Fruit fly (Drosophila melanogaster) whole organism, embryonic: Measurements from ENCODE around the gene CG34409.

Source experiments
- Adf1 ChIP-seq: fragments of 200-800 bp; sonication (Bioruptor generic); IDR thresholded peaks from 2 replicates; pipeline ENCODE4 v1.3.6; 2022; ENCODE audit warnings: missing biosample characterization, missing genetic modification characterization
- Awh ChIP-seq: fragments of 200-800 bp; sonication (Bioruptor generic); IDR thresholded peaks from 2 replicates; pipeline ENCODE4, ENCODE4 v1.3.6; 2022; ENCODE audit warnings: missing biosample characterization, missing genetic modification characterization
- CG12104 ChIP-seq: fragments of 200-800 bp; sonication (Bioruptor generic); optimal IDR thresholded peaks from 3 replicates; lab custom pipeline; 2016; ENCODE audit warnings: missing biosample characterization, missing genetic modification characterization
- CG12942 ChIP-seq: fragments of 200-800 bp; sonication (Bioruptor generic); optimal IDR thresholded peaks from 3 replicates; lab custom pipeline; 2016; ENCODE audit warnings: missing biosample characterization, missing genetic modification characterization
- CG14710 ChIP-seq: fragments of 200-800 bp; sonication (Bioruptor generic); optimal IDR thresholded peaks from 3 replicates; lab custom pipeline; 2019; ENCODE audit warnings: missing biosample characterization, mild to moderate bottlenecking, missing genetic modification characterization, moderate library complexity
- CG17829 ChIP-seq: fragments of 200-800 bp; optimal IDR thresholded peaks from 2 replicates; lab custom pipeline; 2019; ENCODE audit warnings: missing biosample characterization, mild to moderate bottlenecking, missing genetic modification characterization, moderate library complexity
- CG2129 ChIP-seq: fragments of 200-800 bp; sonication (Bioruptor generic); IDR thresholded peaks from 2 replicates; pipeline ENCODE4 v1.3.6; 2022; ENCODE audit warnings: missing biosample characterization, missing genetic modification characterization; ENCODE audit not compliant: partially characterized antibody
- CG3838 ChIP-seq: fragments of 200-800 bp; sonication (Bioruptor generic); optimal IDR thresholded peaks from 3 replicates; lab custom pipeline; 2016; ENCODE audit warnings: missing biosample characterization, missing genetic modification characterization
- CG3995 ChIP-seq: fragments of 200-800 bp; sonication (Bioruptor generic); optimal IDR thresholded peaks from 3 replicates; lab custom pipeline; 2016; ENCODE audit warnings: missing biosample characterization, missing genetic modification characterization
- CG4617 ChIP-seq: fragments of 200-800 bp; sonication (Bioruptor generic); optimal IDR thresholded peaks from 3 replicates; lab custom pipeline; 2016; ENCODE audit warnings: missing biosample characterization, missing genetic modification characterization, borderline replicate concordance
- CG5180 ChIP-seq: fragments of 200-800 bp; sonication (Bioruptor generic); optimal IDR thresholded peaks from 3 replicates; lab custom pipeline; 2017; ENCODE audit warnings: missing biosample characterization, missing genetic modification characterization, mild to moderate bottlenecking, moderate library complexity, missing genetic modification reagents
- CG7963 ChIP-seq: fragments of 200-800 bp; sonication (Bioruptor generic); IDR thresholded peaks from 3 replicates; pipeline ENCODE4 v1.3.6; 2022; ENCODE audit warnings: missing biosample characterization, missing genetic modification characterization; ENCODE audit not compliant: partially characterized antibody
- CG8944 ChIP-seq: fragments of 200-800 bp; sonication (Bioruptor generic); optimal IDR thresholded peaks from 3 replicates; lab custom pipeline; 2016; ENCODE audit warnings: missing biosample characterization, missing genetic modification characterization
- CG9817 ChIP-seq: fragments of 200-800 bp; sonication (Bioruptor generic); optimal IDR thresholded peaks from 2 replicates; lab custom pipeline; 2018; ENCODE audit warnings: missing biosample characterization, mild to moderate bottlenecking, missing genetic modification characterization, moderate library complexity
- Camta ChIP-seq: fragments of 200-800 bp; sonication (Bioruptor generic); optimal IDR thresholded peaks from 2 replicates; lab custom pipeline; 2016; ENCODE audit warnings: missing biosample characterization, missing genetic modification characterization
- Dfd ChIP-seq, 2 experiments: fragments of >200 bp; optimal IDR thresholded peaks; 2 replicates each; lab custom pipeline; 2017; ENCODE audit warnings: missing biosample characterization in 2 of 2, missing genetic modification characterization in 2 of 2
- Doc3 ChIP-seq: fragments of 200-800 bp; sonication (Bioruptor generic); IDR thresholded peaks from 3 replicates; pipeline ENCODE4 v1.3.6; 2022; ENCODE audit warnings: missing biosample characterization, missing genetic modification characterization; ENCODE audit not compliant: partially characterized antibody
- Fer1 ChIP-seq: fragments of 200-800 bp; sonication (Bioruptor generic); optimal IDR thresholded peaks from 2 replicates; lab custom pipeline; 2017; ENCODE audit warnings: missing biosample characterization, mild to moderate bottlenecking, missing genetic modification characterization
- HLHmδ ChIP-seq: fragments of 200-800 bp; sonication (Bioruptor generic); optimal IDR thresholded peaks from 2 replicates; lab custom pipeline; 2018; ENCODE audit warnings: missing biosample characterization, mild to moderate bottlenecking, missing genetic modification characterization, moderate library complexity
- HmgZ ChIP-seq: fragments of 200-800 bp; sonication (Bioruptor generic); optimal IDR thresholded peaks from 2 replicates; lab custom pipeline; 2018; ENCODE audit warnings: missing biosample characterization, mild to moderate bottlenecking, missing genetic modification characterization
- Lhr ChIP-seq: fragments of 200-800 bp; sonication (Bioruptor generic); optimal IDR thresholded peaks from 3 replicates; lab custom pipeline; 2017; ENCODE audit warnings: mild to moderate bottlenecking, missing biosample characterization, missing genetic modification reagents, missing genetic modification characterization
- MESR4 ChIP-seq: fragments of 200-800 bp; sonication (Bioruptor generic); optimal IDR thresholded peaks from 2 replicates; lab custom pipeline; 2018; ENCODE audit warnings: missing biosample characterization, mild to moderate bottlenecking, missing genetic modification characterization, moderate library complexity
- Mes4 ChIP-seq: fragments of 200-800 bp; sonication (Bioruptor generic); optimal IDR thresholded peaks from 2 replicates; lab custom pipeline; 2016; ENCODE audit warnings: missing biosample characterization, missing genetic modification characterization
- Mrtf ChIP-seq: fragments of 200-800 bp; sonication (Bioruptor generic); IDR thresholded peaks from 3 replicates; pipeline ENCODE4 v1.3.6; 2022; ENCODE audit warnings: missing biosample characterization, missing genetic modification characterization
- Pdp1 ChIP-seq, 2 experiments: fragments of 200-800 bp; sonication (Bioruptor generic); optimal IDR thresholded peaks; 3 replicates each; lab custom pipeline; 2016; ENCODE audit warnings: missing biosample characterization in 2 of 2, missing genetic modification characterization in 2 of 2, mild to moderate bottlenecking in 1 of 2, moderate library complexity in 1 of 2
- Rfx ChIP-seq: fragments of 200-800 bp; sonication (Bioruptor generic); IDR thresholded peaks from 2 replicates; pipeline ENCODE4 v1.3.6; 2022; ENCODE audit warnings: missing biosample characterization, missing genetic modification characterization
- Sox102F ChIP-seq: fragments of 200-800 bp; sonication (Bioruptor generic); optimal IDR thresholded peaks from 2 replicates; lab custom pipeline; 2018; ENCODE audit warnings: missing biosample characterization, mild to moderate bottlenecking, missing genetic modification characterization, moderate library complexity
- YL-1 ChIP-seq: fragments of 200-800 bp; sonication (Bioruptor generic); optimal IDR thresholded peaks from 3 replicates; lab custom pipeline; 2017; ENCODE audit warnings: missing biosample characterization, mild to moderate bottlenecking, missing genetic modification characterization
- abd-A ChIP-seq: fragments of 200-800 bp; sonication (Bioruptor generic); optimal IDR thresholded peaks from 3 replicates; lab custom pipeline; 2019; ENCODE audit warnings: missing biosample characterization, mild to moderate bottlenecking, missing genetic modification characterization, moderate library complexity
- bbx ChIP-seq: fragments of 200-800 bp; sonication (Bioruptor generic); IDR thresholded peaks from 2 replicates; pipeline ENCODE4 v1.3.6; 2022; ENCODE audit warnings: missing biosample characterization, missing genetic modification characterization; ENCODE audit not compliant: partially characterized antibody
- btn ChIP-seq: fragments of 200-800 bp; sonication (Bioruptor generic); optimal IDR thresholded peaks from 2 replicates; lab custom pipeline; 2016; ENCODE audit warnings: missing biosample characterization, missing genetic modification characterization
- danr ChIP-seq: fragments of 200-800 bp; sonication (Bioruptor generic); IDR thresholded peaks from 2 replicates; pipeline ENCODE4 v1.3.6; 2022; ENCODE audit warnings: missing biosample characterization, missing genetic modification characterization
- emc ChIP-seq: fragments of 200-800 bp; sonication (Bioruptor generic); optimal IDR thresholded peaks from 2 replicates; lab custom pipeline; 2016; ENCODE audit warnings: missing biosample characterization, missing genetic modification characterization
- fru ChIP-seq: fragments of >200 bp; optimal IDR thresholded peaks from 2 replicates; lab custom pipeline; 2017
- gfzf ChIP-seq: fragments of 200-800 bp; sonication (Bioruptor generic); optimal IDR thresholded peaks from 2 replicates; lab custom pipeline; 2016; ENCODE audit warnings: missing biosample characterization, mild to moderate bottlenecking, missing genetic modification characterization, moderate library complexity
- grau ChIP-seq: fragments of 200-800 bp; optimal IDR thresholded peaks from 3 replicates; lab custom pipeline; 2019; ENCODE audit warnings: missing biosample characterization, mild to moderate bottlenecking, missing genetic modification characterization, moderate library complexity
- jing ChIP-seq: fragments of 200-800 bp; sonication (Bioruptor generic); optimal IDR thresholded peaks from 2 replicates; lab custom pipeline; 2018; ENCODE audit warnings: missing biosample characterization, mild to moderate bottlenecking, missing genetic modification characterization
- ken ChIP-seq: fragments of 200-800 bp; sonication (Bioruptor generic); IDR thresholded peaks from 3 replicates; pipeline ENCODE4 v1.3.6; 2022; ENCODE audit warnings: missing biosample characterization, missing genetic modification characterization
- knrl ChIP-seq: fragments of 200-800 bp; sonication (Bioruptor generic); IDR thresholded peaks from 3 replicates; pipeline ENCODE4 v1.3.6; 2022; ENCODE audit warnings: missing biosample characterization, missing genetic modification characterization; ENCODE audit not compliant: partially characterized antibody
- lab ChIP-seq: fragments of 200-800 bp; sonication (Bioruptor generic); optimal IDR thresholded peaks from 3 replicates; lab custom pipeline; 2017; ENCODE audit warnings: missing biosample characterization, missing genetic modification characterization, mild to moderate bottlenecking, moderate library complexity, missing genetic modification reagents
- lilli ChIP-seq: fragments of 200-800 bp; sonication (Bioruptor generic); optimal IDR thresholded peaks from 3 replicates; lab custom pipeline; 2016; ENCODE audit warnings: missing biosample characterization, missing genetic modification characterization
- mirr ChIP-seq: fragments of 200-800 bp; sonication (Bioruptor generic); optimal IDR thresholded peaks from 3 replicates; lab custom pipeline; 2018; ENCODE audit warnings: missing biosample characterization, mild to moderate bottlenecking, missing genetic modification characterization
- nau ChIP-seq: fragments of 200-800 bp; sonication (Bioruptor generic); optimal IDR thresholded peaks from 3 replicates; lab custom pipeline; 2017; ENCODE audit warnings: missing biosample characterization, mild to moderate bottlenecking, missing genetic modification characterization, missing genetic modification reagents
- p53 ChIP-seq: fragments of 200-800 bp; sonication (Bioruptor generic); optimal IDR thresholded peaks from 2 replicates; lab custom pipeline; 2016; ENCODE audit warnings: missing biosample characterization, missing genetic modification characterization
- pfk ChIP-seq: fragments of 200-800 bp; sonication (Bioruptor generic); optimal IDR thresholded peaks from 2 replicates; lab custom pipeline; 2018; ENCODE audit warnings: missing biosample characterization, mild to moderate bottlenecking, missing genetic modification characterization, moderate library complexity
- ro ChIP-seq: fragments of 200-800 bp; sonication (Bioruptor generic); IDR thresholded peaks from 2 replicates; pipeline ENCODE4 v1.3.6; 2022; ENCODE audit warnings: missing biosample characterization, missing genetic modification characterization
- sim ChIP-seq: fragments of 200-800 bp; sonication (Bioruptor generic); IDR thresholded peaks from 2 replicates; pipeline ENCODE4 v1.3.6; 2022; ENCODE audit warnings: missing biosample characterization, missing genetic modification characterization
- tll ChIP-seq, 2 experiments: fragments of 200-800 bp in 1 of 2; fragments of >200 bp in 1 of 2; sonication (Bioruptor generic) in 1 of 2; optimal IDR thresholded peaks; 2 replicates each; lab custom pipeline; 2017 to 2019; ENCODE audit warnings: missing biosample characterization in 2 of 2, missing genetic modification characterization in 2 of 2, mild to moderate bottlenecking in 1 of 2, moderate library complexity in 1 of 2
- wor ChIP-seq: fragments of 200-800 bp; sonication (Bioruptor generic); IDR thresholded peaks from 2 replicates; pipeline ENCODE4 v1.3.6; 2022; ENCODE audit warnings: missing biosample characterization, missing genetic modification characterization

The CG34409 gene

dm6 chr3R:9725121-9725956 is 20.8 kb downstream of the CG34409 start, which contains the start of gene hyd (continued):
- TF ChIP-seq CG2129 (GFP tag; lab: Robert Waterston, UW), result peak; percentile 77
- peak; percentile 13 for TF ChIP-seq Fer1
- no peak for TF ChIP-seq mirr (GFP tag; lab: Kevin White, UChicago)
- no peak for TF ChIP-seq ken
- TF ChIP-seq MESR4, result peak; percentile 92
- no peak for TF ChIP-seq p53 (GFP tag; lab: Kevin White, UChicago)
- TF ChIP-seq CG8944 (GFP tag; lab: Kevin White, UChicago), result no peak
- peak; percentile 54 for TF ChIP-seq Lhr (GFP tag; lab: Kevin White, UChicago)
- no peak for TF ChIP-seq Rfx
- TF ChIP-seq wor (GFP tag; lab: Robert Waterston, UW), result no peak
- TF ChIP-seq pfk (GFP tag; lab: Kevin White, UChicago), result no peak
- TF ChIP-seq CG3838 (GFP tag; lab: Kevin White, UChicago), result no peak
- no peak for TF ChIP-seq Dfd (GFP tag; optimal IDR thresholded peaks at IDR 0.05; lab: Kevin White, UChicago)
- TF ChIP-seq ro (GFP tag; lab: Robert Waterston, UW), result no peak
- TF ChIP-seq YL-1, result peak; percentile 76
- peak; percentile 28 for TF ChIP-seq HmgZ (tag; lab: Kevin White, UChicago)
- TF ChIP-seq btn, result no peak
- TF ChIP-seq knrl, result peak; percentile 84
- TF ChIP-seq nau, result no peak
- TF ChIP-seq CG4617, result peak; percentile 88
- no peak for TF ChIP-seq Sox102F
- no peak for TF ChIP-seq fru (lab: Kevin White, UChicago)
- TF ChIP-seq CG14710 (tag; lab: Kevin White, UChicago), result peak; percentile 63
- peak; percentile 53 for TF ChIP-seq CG17829 (tag; lab: Kevin White, UChicago)
- TF ChIP-seq lilli, result no peak
- no peak for TF ChIP-seq Awh (GFP tag; lab: Robert Waterston, UW)
- peak; percentile 45 for TF ChIP-seq CG3995 (GFP tag; lab: Kevin White, UChicago)
- TF ChIP-seq bbx (GFP tag; lab: Robert Waterston, UW), result peak; percentile 82
- no peak for TF ChIP-seq Mes4 (GFP tag; lab: Kevin White, UChicago)
- TF ChIP-seq lab (GFP tag; lab: Kevin White, UChicago), result no peak
- no peak for TF ChIP-seq HLHmδ (GFP tag; lab: Kevin White, UChicago)
- no peak for TF ChIP-seq abd-A (tag; lab: Kevin White, UChicago)
- TF ChIP-seq tll (GFP tag; optimal IDR thresholded peaks at IDR 0.05; lab: Kevin White, UChicago), result no peak
- no peak for TF ChIP-seq CG12942
- no peak for TF ChIP-seq CG9817 (tag; lab: Kevin White, UChicago)
- peak; percentile 78; the same call in 2 of the 3 replicates for TF ChIP-seq Doc3
- no peak for TF ChIP-seq CG12104 (GFP tag; lab: Kevin White, UChicago)
- TF ChIP-seq gfzf (GFP tag; lab: Kevin White, UChicago), result peak; percentile 61
- no peak for TF ChIP-seq danr (GFP tag; lab: Robert Waterston, UW)
- no peak for TF ChIP-seq Camta (GFP tag; lab: Kevin White, UChicago)
- no peak for TF ChIP-seq Mrtf (GFP tag; lab: Robert Waterston, UW)
- TF ChIP-seq sim, result no peak
- TF ChIP-seq CG7963 (GFP tag; lab: Robert Waterston, UW), result peak; percentile 64; the same call in 2 of the 3 replicates
- TF ChIP-seq grau (tag; lab: Kevin White, UChicago), result no peak
- TF ChIP-seq Adf1, result no peak
- TF ChIP-seq CG5180, result no peak
- no peak for TF ChIP-seq Pdp1 (GFP tag; optimal IDR thresholded peaks at IDR 0.05; lab: Kevin White, UChicago)
- TF ChIP-seq jing (GFP tag; lab: Kevin White, UChicago), result no peak
- TF ChIP-seq emc (GFP tag; lab: Kevin White, UChicago), result no peak
